Worm (Caenorhabditis elegans): Measurements from ENCODE around the gene Y72A10A.1.

Gene Y72A10A.1

ce11 chrX:6107962-6108361, 30.2 kb downstream of the Y72A10A.1 start:
- no peak for TF ChIP-seq ref-1 (GFP tag; conservative IDR thresholded peaks at IDR 0.05)
- TF ChIP-seq tab-1 (GFP tag; IDR thresholded peaks at IDR 0.05): no peak
- no peak for TF ChIP-seq ztf-29 (GFP tag; IDR thresholded peaks at IDR 0.05)
- TF ChIP-seq T22C8.4 (GFP tag; IDR thresholded peaks at IDR 0.05): no peak
- TF ChIP-seq cog-1 (tag; optimal IDR thresholded peaks at IDR 0.05): no peak
- TF ChIP-seq med-1 (GFP tag; optimal IDR thresholded peaks at IDR 0.05; ENCODE audit: insufficient read depth): no peak
- TF ChIP-seq klf-2 (GFP tag; conservative IDR thresholded peaks at IDR 0.05): no peak
- TF ChIP-seq flt-1 (GFP tag; IDR thresholded peaks at IDR 0.05): no peak
- no peak for TF ChIP-seq ztf-23 (GFP tag; IDR thresholded peaks at IDR 0.05)

DNA sequence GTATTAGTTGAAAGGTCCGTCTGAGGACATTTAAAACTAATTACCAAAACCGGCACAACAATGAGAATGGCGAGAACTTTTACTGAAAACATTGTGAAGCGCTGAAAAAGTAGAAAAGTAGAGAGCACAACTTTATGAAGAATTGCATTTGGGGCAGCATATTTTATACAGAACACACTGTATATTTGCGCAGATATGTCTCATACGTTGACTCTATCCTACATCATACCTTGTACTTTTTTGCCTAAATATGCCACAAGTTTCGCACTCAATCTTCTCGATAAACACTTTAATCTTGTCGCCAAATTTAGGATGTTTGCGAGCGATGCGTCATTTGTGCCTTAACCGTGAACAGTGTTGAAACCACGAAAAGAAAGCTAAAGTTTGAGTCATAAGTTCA, 34.8 kb downstream of the Y72A10A.1 start, which contains the start of gene C15H9.11:
TSS of gene C15H9.11 (minus strand) at position 101 of the 400 bp plus-strand sequence.
- TF ChIP-seq flt-1 (GFP tag; IDR thresholded peaks at IDR 0.05) (no peak), tab-1 (GFP tag; IDR thresholded peaks at IDR 0.05) (no peak), ztf-23 (GFP tag; IDR thresholded peaks at IDR 0.05) (no peak), cog-1 (tag; optimal IDR thresholded peaks at IDR 0.05) (no peak), ztf-29 (GFP tag; IDR thresholded peaks at IDR 0.05) (no peak), ref-1 (GFP tag; conservative IDR thresholded peaks at IDR 0.05) (no peak), klf-2 (GFP tag; conservative IDR thresholded peaks at IDR 0.05) (no peak), T22C8.4 (GFP tag; IDR thresholded peaks at IDR 0.05) (no peak), med-1 (GFP tag; optimal IDR thresholded peaks at IDR 0.05; ENCODE audit: insufficient read depth) (no peak)

DNA sequence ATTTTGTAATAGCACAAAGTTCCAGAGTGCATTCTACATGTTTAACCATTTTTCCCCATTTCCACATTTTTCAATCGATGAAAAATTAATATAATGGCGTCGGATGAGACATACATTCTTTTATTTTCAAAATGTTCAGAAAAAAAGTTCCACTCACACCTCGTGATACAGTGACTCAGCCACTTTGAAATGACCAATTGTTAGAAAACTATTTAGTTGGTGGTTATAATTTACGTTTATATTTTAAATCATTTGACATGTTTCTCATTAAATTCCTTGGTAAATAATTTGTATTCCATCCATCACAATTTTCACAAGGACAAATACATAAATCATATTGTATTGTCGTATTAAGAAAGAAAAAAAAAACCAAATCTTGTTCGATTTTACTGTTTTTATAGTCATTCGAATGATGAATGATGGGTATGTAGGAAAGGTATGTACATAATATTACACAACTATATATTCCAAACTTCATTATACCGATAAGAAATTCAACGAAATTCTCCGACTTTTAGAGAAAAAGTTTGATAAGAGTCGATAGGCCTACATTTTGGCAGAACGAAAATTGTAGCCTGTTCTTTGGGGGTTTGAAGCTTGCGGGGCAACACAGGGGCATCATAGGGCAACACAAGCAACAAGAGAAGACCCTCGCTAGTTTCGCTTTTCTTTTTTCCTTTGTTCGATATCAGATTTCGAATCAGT, 37.6 kb downstream of the Y72A10A.1 start:
- TF ChIP-seq med-1 (GFP tag; optimal IDR thresholded peaks at IDR 0.05; ENCODE audit: insufficient read depth) (no peak), flt-1 (GFP tag; IDR thresholded peaks at IDR 0.05) (no peak), ref-1 (GFP tag; conservative IDR thresholded peaks at IDR 0.05) (no peak)

- TF ChIP-seq ref-1 (GFP tag; conservative IDR thresholded peaks at IDR 0.05) (no peak), ztf-23 (GFP tag; IDR thresholded peaks at IDR 0.05) (0 out of 2 replicates have a peak, but pooled peaks have one; percentile 17)
Observed at ce11 chrX:6098420-6098819, 39.7 kb downstream of the Y72A10A.1 start.

ce11 chrX:6097551-6097950, 40.6 kb downstream of the Y72A10A.1 start, which contains the start of gene C15H9.4:
C15H9.4 (plus strand) TSS chrX:6097643.
- TF ChIP-seq ztf-29 (GFP tag; IDR thresholded peaks at IDR 0.05) (no peak), tab-1 (GFP tag; IDR thresholded peaks at IDR 0.05) (peak; percentile 64; the same call in 1 of the 2 replicates), cog-1 (tag; optimal IDR thresholded peaks at IDR 0.05) (peak; percentile 40), ztf-23 (GFP tag; IDR thresholded peaks at IDR 0.05) (peak; percentile 53; the same call in 1 of the 2 replicates), T22C8.4 (GFP tag; IDR thresholded peaks at IDR 0.05) (no peak), ref-1 (GFP tag; conservative IDR thresholded peaks at IDR 0.05) (no peak), flt-1 (GFP tag; IDR thresholded peaks at IDR 0.05) (0 out of 2 replicates have a peak, but pooled peaks have one; percentile 28), med-1 (GFP tag; optimal IDR thresholded peaks at IDR 0.05; ENCODE audit: insufficient read depth) (no peak), klf-2 (GFP tag; conservative IDR thresholded peaks at IDR 0.05) (no peak)

ce11 chrX:6093046-6093445, 45.1 kb downstream of the Y72A10A.1 start, which contains the start of gene C15H9.5:
C15H9.5 (plus strand) TSS chrX:6093300.
- TF ChIP-seq klf-2 (GFP tag; conservative IDR thresholded peaks at IDR 0.05): no peak
- TF ChIP-seq ref-1 (GFP tag; conservative IDR thresholded peaks at IDR 0.05): no peak
- TF ChIP-seq flt-1 (GFP tag; IDR thresholded peaks at IDR 0.05): no peak
- no peak for TF ChIP-seq med-1 (GFP tag; optimal IDR thresholded peaks at IDR 0.05; ENCODE audit: insufficient read depth)
- no peak for TF ChIP-seq ztf-23 (GFP tag; IDR thresholded peaks at IDR 0.05)
- TF ChIP-seq T22C8.4 (GFP tag; IDR thresholded peaks at IDR 0.05): no peak
- no peak for TF ChIP-seq tab-1 (GFP tag; IDR thresholded peaks at IDR 0.05)
- no peak for TF ChIP-seq cog-1 (tag; optimal IDR thresholded peaks at IDR 0.05)
- TF ChIP-seq ztf-29 (GFP tag; IDR thresholded peaks at IDR 0.05): no peak

DNA sequence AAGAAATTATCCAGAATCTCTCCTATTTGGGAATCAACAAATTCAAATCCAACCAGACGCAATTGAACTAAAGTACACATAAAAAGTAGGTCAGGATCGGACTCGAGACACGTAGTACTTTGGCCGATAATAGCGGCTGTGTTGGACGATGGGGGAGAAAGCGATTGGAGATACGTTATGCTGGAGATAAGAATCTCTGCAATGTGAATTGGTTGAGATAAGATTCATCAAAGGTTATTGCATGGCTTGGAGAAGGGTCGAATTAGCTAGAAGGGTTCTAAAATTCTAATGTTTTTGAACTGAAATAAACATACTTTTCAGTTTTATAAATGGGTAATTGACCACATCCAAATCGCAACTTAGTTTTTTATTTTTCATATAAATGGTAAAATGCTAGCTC, 45.6 kb downstream of the Y72A10A.1 start:
- no peak for TF ChIP-seq flt-1 (GFP tag; IDR thresholded peaks at IDR 0.05)
- TF ChIP-seq cog-1 (tag; optimal IDR thresholded peaks at IDR 0.05): no peak
- TF ChIP-seq klf-2 (GFP tag; conservative IDR thresholded peaks at IDR 0.05): no peak

DNA sequence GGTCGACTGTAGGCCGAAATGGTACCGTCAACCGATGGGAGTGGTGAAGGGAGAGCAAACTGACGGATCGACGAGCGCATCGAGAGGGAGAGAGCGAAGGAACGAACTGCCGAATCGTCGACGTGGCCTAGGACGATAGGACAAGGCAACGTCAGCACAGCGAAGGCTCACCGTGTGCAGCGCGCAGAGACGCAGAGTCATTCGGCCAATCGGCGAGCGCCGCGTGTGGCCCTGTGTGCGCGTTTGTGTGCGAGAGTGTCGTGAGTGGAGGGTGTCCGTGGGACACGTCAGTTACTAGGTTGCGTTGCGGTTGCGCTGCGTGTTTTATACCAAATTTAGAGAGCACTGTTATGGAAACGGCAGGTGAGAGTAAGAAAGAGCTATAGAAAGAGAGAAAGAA, 46.2 kb downstream of the Y72A10A.1 start, which contains the start of gene hsp-3:
TSS of gene hsp-3 (minus strand) at position 158 of the 400 bp plus-strand sequence.
- TF ChIP-seq ztf-23 (GFP tag; IDR thresholded peaks at IDR 0.05) (peak; percentile 70; the same call in 1 of the 2 replicates), ref-1 (GFP tag; conservative IDR thresholded peaks at IDR 0.05) (no peak), flt-1 (GFP tag; IDR thresholded peaks at IDR 0.05) (peak; percentile 91), klf-2 (GFP tag; conservative IDR thresholded peaks at IDR 0.05) (no peak), ztf-29 (GFP tag; IDR thresholded peaks at IDR 0.05) (no peak), med-1 (GFP tag; optimal IDR thresholded peaks at IDR 0.05; ENCODE audit: insufficient read depth) (no peak), T22C8.4 (GFP tag; IDR thresholded peaks at IDR 0.05) (no peak), tab-1 (GFP tag; IDR thresholded peaks at IDR 0.05) (0 out of 2 replicates have a peak, but pooled peaks have one; percentile 14), cog-1 (tag; optimal IDR thresholded peaks at IDR 0.05) (peak; percentile 82)

DNA sequence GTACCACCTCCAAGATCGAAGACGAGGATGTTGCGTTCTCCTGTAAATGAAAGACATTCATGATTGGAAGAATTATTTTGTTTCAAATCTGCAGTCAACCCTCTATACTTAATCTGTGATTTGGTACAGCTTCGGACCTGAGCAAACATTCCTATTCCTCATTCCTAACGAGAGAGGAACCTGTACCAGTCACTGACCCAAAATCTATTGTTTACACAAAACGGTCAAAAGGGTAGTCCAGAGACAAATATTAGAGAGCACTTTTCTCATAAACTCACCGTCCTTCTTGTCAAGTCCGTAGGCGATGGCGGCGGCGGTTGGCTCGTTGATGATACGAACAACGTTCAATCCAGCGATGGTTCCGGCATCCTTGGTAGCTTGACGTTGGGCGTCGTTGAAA, 47.4 kb downstream of the Y72A10A.1 start:
- TF ChIP-seq klf-2 (GFP tag; conservative IDR thresholded peaks at IDR 0.05): no peak
- TF ChIP-seq T22C8.4 (GFP tag; IDR thresholded peaks at IDR 0.05): no peak
- TF ChIP-seq ztf-23 (GFP tag; IDR thresholded peaks at IDR 0.05): no peak
- TF ChIP-seq med-1 (GFP tag; optimal IDR thresholded peaks at IDR 0.05; ENCODE audit: insufficient read depth): no peak
- no peak for TF ChIP-seq flt-1 (GFP tag; IDR thresholded peaks at IDR 0.05)
- no peak for TF ChIP-seq ref-1 (GFP tag; conservative IDR thresholded peaks at IDR 0.05)
- no peak for TF ChIP-seq cog-1 (tag; optimal IDR thresholded peaks at IDR 0.05)
- no peak for TF ChIP-seq tab-1 (GFP tag; IDR thresholded peaks at IDR 0.05)
- TF ChIP-seq ztf-29 (GFP tag; IDR thresholded peaks at IDR 0.05): no peak

ce11 chrX:6088718-6089117, 49.4 kb downstream of the Y72A10A.1 start:
- TF ChIP-seq ref-1 (GFP tag; conservative IDR thresholded peaks at IDR 0.05) (no peak), ztf-29 (GFP tag; IDR thresholded peaks at IDR 0.05) (no peak), klf-2 (GFP tag; conservative IDR thresholded peaks at IDR 0.05) (no peak), med-1 (GFP tag; optimal IDR thresholded peaks at IDR 0.05; ENCODE audit: insufficient read depth) (no peak), ztf-23 (GFP tag; IDR thresholded peaks at IDR 0.05) (no peak), tab-1 (GFP tag; IDR thresholded peaks at IDR 0.05) (no peak), T22C8.4 (GFP tag; IDR thresholded peaks at IDR 0.05) (no peak), flt-1 (GFP tag; IDR thresholded peaks at IDR 0.05) (no peak), cog-1 (tag; optimal IDR thresholded peaks at IDR 0.05) (no peak)
